Fruit fly (Drosophila melanogaster) whole organism, embryonic: ENCODE data around the gene tomb.

Source experiments
- BtbVII ChIP-seq: fragments of 200-800 bp; sonication (Bioruptor generic); optimal IDR thresholded peaks from 3 replicates; lab custom pipeline; 2017; ENCODE audit warnings: missing biosample characterization, mild to moderate bottlenecking, missing genetic modification characterization
- CG10321 ChIP-seq: fragments of 200-800 bp; sonication (Bioruptor generic); IDR thresholded peaks from 2 replicates; pipeline ENCODE4 v1.3.6; 2022; ENCODE audit warnings: missing biosample characterization, missing genetic modification characterization
- CG13123 ChIP-seq: fragments of 200-800 bp; sonication (Bioruptor generic); optimal IDR thresholded peaks from 2 replicates; lab custom pipeline; 2016; ENCODE audit warnings: missing biosample characterization, missing genetic modification characterization
- CG14710 ChIP-seq: fragments of 200-800 bp; sonication (Bioruptor generic); optimal IDR thresholded peaks from 3 replicates; lab custom pipeline; 2019; ENCODE audit warnings: missing biosample characterization, mild to moderate bottlenecking, missing genetic modification characterization, moderate library complexity
- CG14860 ChIP-seq: fragments of 200-800 bp; sonication (Bioruptor generic); IDR thresholded peaks from 3 replicates; pipeline ENCODE4 v1.3.6; 2022; ENCODE audit warnings: missing biosample characterization, missing genetic modification characterization; ENCODE audit not compliant: partially characterized antibody
- CG15514 ChIP-seq: fragments of 200-800 bp; sonication (Bioruptor generic); optimal IDR thresholded peaks from 3 replicates; lab custom pipeline; 2017; ENCODE audit warnings: missing biosample characterization, missing genetic modification characterization, mild to moderate bottlenecking, moderate library complexity, missing genetic modification reagents
- CG16813 ChIP-seq: fragments of 200-800 bp; sonication (Bioruptor generic); IDR thresholded peaks from 3 replicates; pipeline ENCODE4 v1.3.6; 2022; ENCODE audit warnings: missing biosample characterization, missing genetic modification characterization; ENCODE audit not compliant: partially characterized antibody
- CG16815 ChIP-seq: fragments of 200-800 bp; sonication (Bioruptor generic); optimal IDR thresholded peaks from 3 replicates; lab custom pipeline; 2017; ENCODE audit warnings: missing biosample characterization, mild to moderate bottlenecking, missing genetic modification characterization
- CG17328 ChIP-seq: fragments of 200-800 bp; sonication (Bioruptor generic); IDR thresholded peaks from 2 replicates; pipeline ENCODE4 v1.3.6; 2022; ENCODE audit warnings: missing biosample characterization, missing genetic modification characterization
- CG17359 ChIP-seq: fragments of 200-800 bp; sonication (Bioruptor generic); optimal IDR thresholded peaks from 3 replicates; lab custom pipeline; 2018; ENCODE audit warnings: missing biosample characterization, mild to moderate bottlenecking, missing genetic modification characterization, moderate library complexity
- CG17829 ChIP-seq: fragments of 200-800 bp; optimal IDR thresholded peaks from 2 replicates; lab custom pipeline; 2019; ENCODE audit warnings: missing biosample characterization, mild to moderate bottlenecking, missing genetic modification characterization, moderate library complexity
- CG2116 ChIP-seq: fragments of 200-800 bp; sonication (Bioruptor generic); optimal IDR thresholded peaks from 3 replicates; lab custom pipeline; 2018; ENCODE audit warnings: missing biosample characterization, mild to moderate bottlenecking, missing genetic modification characterization
- CG30403 ChIP-seq: fragments of 200-800 bp; sonication (Bioruptor generic); optimal IDR thresholded peaks from 3 replicates; lab custom pipeline; 2016; ENCODE audit warnings: missing biosample characterization, missing genetic modification characterization
- CG30431 ChIP-seq: fragments of 200-800 bp; sonication (Bioruptor generic); optimal IDR thresholded peaks from 2 replicates; lab custom pipeline; 2017; ENCODE audit warnings: missing biosample characterization, missing genetic modification characterization
- CG34422 ChIP-seq: fragments of 200-800 bp; sonication (Bioruptor generic); IDR thresholded peaks from 3 replicates; pipeline ENCODE4 v1.3.6; 2022; ENCODE audit warnings: missing biosample characterization, missing genetic modification characterization
- CG42726 ChIP-seq: fragments of 200-800 bp; sonication (Bioruptor generic); IDR thresholded peaks from 2 replicates; pipeline ENCODE4 v1.3.6; 2022; ENCODE audit warnings: missing biosample characterization, missing genetic modification characterization; ENCODE audit not compliant: partially characterized antibody
- CG4360 ChIP-seq: fragments of 200-800 bp; sonication (Bioruptor generic); IDR thresholded peaks from 2 replicates; pipeline ENCODE4 v1.3.6; 2022; ENCODE audit warnings: missing biosample characterization, missing genetic modification characterization
- CG6272 ChIP-seq: fragments of 200-800 bp; sonication (Bioruptor generic); IDR thresholded peaks from 2 replicates; pipeline ENCODE4 v1.3.6; 2022; ENCODE audit warnings: missing biosample characterization, missing genetic modification characterization
- CG6654 ChIP-seq: fragments of 200-800 bp; sonication (Bioruptor generic); optimal IDR thresholded peaks from 2 replicates; lab custom pipeline; 2017; ENCODE audit warnings: missing biosample characterization, mild to moderate bottlenecking, missing genetic modification characterization
- CG8478 ChIP-seq: fragments of >200 bp; optimal IDR thresholded peaks from 2 replicates; lab custom pipeline; 2018
- CG9932 ChIP-seq: fragments of 200-800 bp; sonication (Bioruptor generic); IDR thresholded peaks from 2 replicates; pipeline ENCODE4 v1.3.6; 2022; ENCODE audit warnings: missing biosample characterization, missing genetic modification characterization
- Dll ChIP-seq: fragments of 200-800 bp; sonication (Bioruptor generic); IDR thresholded peaks from 4 replicates; pipeline ENCODE4 v1.3.6; 2022; ENCODE audit warnings: missing biosample characterization, missing genetic modification characterization; ENCODE audit not compliant: partially characterized antibody
- Drgx ChIP-seq: fragments of 200-800 bp; sonication (Bioruptor generic); IDR thresholded peaks from 2 replicates; pipeline ENCODE4 v1.3.6; 2022; ENCODE audit warnings: missing biosample characterization, missing genetic modification characterization
- H15 ChIP-seq: fragments of 200-800 bp; sonication (Bioruptor generic); IDR thresholded peaks from 3 replicates; pipeline ENCODE4 v1.3.6; 2022; ENCODE audit warnings: missing biosample characterization, missing genetic modification characterization
- HmgZ ChIP-seq: fragments of 200-800 bp; sonication (Bioruptor generic); optimal IDR thresholded peaks from 2 replicates; lab custom pipeline; 2018; ENCODE audit warnings: missing biosample characterization, mild to moderate bottlenecking, missing genetic modification characterization
- Hmx ChIP-seq: fragments of 200-800 bp; sonication (Bioruptor generic); optimal IDR thresholded peaks from 2 replicates; lab custom pipeline; 2016; ENCODE audit warnings: missing biosample characterization, missing genetic modification characterization
- MESR4 ChIP-seq: fragments of 200-800 bp; sonication (Bioruptor generic); optimal IDR thresholded peaks from 2 replicates; lab custom pipeline; 2018; ENCODE audit warnings: missing biosample characterization, mild to moderate bottlenecking, missing genetic modification characterization, moderate library complexity
- Neu2 ChIP-seq: fragments of 200-800 bp; sonication (Bioruptor generic); optimal IDR thresholded peaks from 3 replicates; lab custom pipeline; 2016; ENCODE audit warnings: missing biosample characterization, missing genetic modification characterization, borderline replicate concordance
- Opbp ChIP-seq: fragments of 200-800 bp; sonication (Bioruptor generic); IDR thresholded peaks from 3 replicates; pipeline ENCODE4 v1.3.6; 2022; ENCODE audit warnings: missing biosample characterization, missing genetic modification characterization; ENCODE audit not compliant: partially characterized antibody
- Pdp1 ChIP-seq, 2 experiments: fragments of 200-800 bp; sonication (Bioruptor generic); optimal IDR thresholded peaks; 3 replicates each; lab custom pipeline; 2016; ENCODE audit warnings: missing biosample characterization in 2 of 2, missing genetic modification characterization in 2 of 2, mild to moderate bottlenecking in 1 of 2, moderate library complexity in 1 of 2
- Rfx ChIP-seq: fragments of 200-800 bp; sonication (Bioruptor generic); IDR thresholded peaks from 2 replicates; pipeline ENCODE4 v1.3.6; 2022; ENCODE audit warnings: missing biosample characterization, missing genetic modification characterization
- Sox102F ChIP-seq: fragments of 200-800 bp; sonication (Bioruptor generic); optimal IDR thresholded peaks from 2 replicates; lab custom pipeline; 2018; ENCODE audit warnings: missing biosample characterization, mild to moderate bottlenecking, missing genetic modification characterization, moderate library complexity
- Sry-δ ChIP-seq: fragments of 200-800 bp; sonication (Bioruptor generic); optimal IDR thresholded peaks from 2 replicates; lab custom pipeline; 2016; ENCODE audit warnings: missing biosample characterization, missing genetic modification characterization
- ato ChIP-seq: fragments of 200-800 bp; sonication (Bioruptor generic); IDR thresholded peaks from 2 replicates; pipeline ENCODE4 v1.3.6; 2022; ENCODE audit warnings: missing biosample characterization, missing genetic modification characterization; ENCODE audit not compliant: partially characterized antibody
- cad ChIP-seq: fragments of >200 bp; optimal IDR thresholded peaks from 2 replicates; lab custom pipeline; 2017; ENCODE audit warnings: missing biosample characterization, missing genetic modification characterization
- chinmo ChIP-seq: fragments of 200-800 bp; sonication (Bioruptor generic); IDR thresholded peaks from 4 replicates; pipeline ENCODE4 v1.3.6; 2022; ENCODE audit warnings: missing biosample characterization, missing genetic modification characterization; ENCODE audit not compliant: partially characterized antibody
- crp ChIP-seq, 2 experiments: fragments of 200-800 bp; sonication (Bioruptor generic); optimal IDR thresholded peaks; 2 replicates in 1 of 2; 3 replicates in 1 of 2; lab custom pipeline; 2017; ENCODE audit warnings: missing biosample characterization in 2 of 2, missing genetic modification characterization in 2 of 2, mild to moderate bottlenecking in 1 of 2, moderate library complexity in 1 of 2
- ems ChIP-seq: fragments of 200-800 bp; sonication (Bioruptor generic); optimal IDR thresholded peaks from 3 replicates; lab custom pipeline; 2016; ENCODE audit warnings: missing biosample characterization, missing genetic modification characterization
- grn ChIP-seq: fragments of 200-800 bp; sonication (Bioruptor generic); optimal IDR thresholded peaks from 3 replicates; lab custom pipeline; 2017; ENCODE audit warnings: missing biosample characterization, missing genetic modification characterization
- jumu ChIP-seq: fragments of 200-800 bp; sonication (Bioruptor generic); optimal IDR thresholded peaks from 3 replicates; lab custom pipeline; 2016; ENCODE audit warnings: missing biosample characterization, missing genetic modification characterization
- knrl ChIP-seq: fragments of 200-800 bp; sonication (Bioruptor generic); IDR thresholded peaks from 3 replicates; pipeline ENCODE4 v1.3.6; 2022; ENCODE audit warnings: missing biosample characterization, missing genetic modification characterization; ENCODE audit not compliant: partially characterized antibody
- lab ChIP-seq: fragments of 200-800 bp; sonication (Bioruptor generic); optimal IDR thresholded peaks from 3 replicates; lab custom pipeline; 2017; ENCODE audit warnings: missing biosample characterization, missing genetic modification characterization, mild to moderate bottlenecking, moderate library complexity, missing genetic modification reagents
- nerfin-1 ChIP-seq: fragments of 200-800 bp; sonication (Bioruptor generic); optimal IDR thresholded peaks from 3 replicates; lab custom pipeline; 2019; ENCODE audit warnings: missing biosample characterization, mild to moderate bottlenecking, missing genetic modification characterization, moderate library complexity
- otp ChIP-seq: fragments of 200-800 bp; sonication (Bioruptor generic); IDR thresholded peaks from 3 replicates; pipeline ENCODE4, ENCODE4 v1.3.6; 2022; ENCODE audit warnings: missing biosample characterization, missing genetic modification characterization
- pfk ChIP-seq: fragments of 200-800 bp; sonication (Bioruptor generic); optimal IDR thresholded peaks from 2 replicates; lab custom pipeline; 2018; ENCODE audit warnings: missing biosample characterization, mild to moderate bottlenecking, missing genetic modification characterization, moderate library complexity
- phol ChIP-seq: fragments of 200-800 bp; sonication (Bioruptor generic); optimal IDR thresholded peaks from 3 replicates; lab custom pipeline; 2018; ENCODE audit warnings: missing biosample characterization, mild to moderate bottlenecking, missing genetic modification characterization, moderate library complexity
- pzg ChIP-seq: fragments of 200-800 bp; sonication (Bioruptor generic); optimal IDR thresholded peaks from 3 replicates; lab custom pipeline; 2018; ENCODE audit warnings: missing biosample characterization, mild to moderate bottlenecking, missing genetic modification characterization, moderate library complexity
- sens ChIP-seq: fragments of 200-800 bp; sonication (Bioruptor generic); peaks from one replicate; lab custom pipeline; 2016; ENCODE audit warnings: missing biosample characterization, missing genetic modification characterization
- tup ChIP-seq: fragments of 200-800 bp; sonication (Bioruptor generic); optimal IDR thresholded peaks from 2 replicates; lab custom pipeline; 2016; ENCODE audit warnings: missing biosample characterization, mild to moderate bottlenecking, missing genetic modification characterization, moderate library complexity
- twi ChIP-seq: fragments of 200-800 bp; optimal IDR thresholded peaks from 2 replicates; lab custom pipeline; 2019; ENCODE audit warnings: missing biosample characterization, mild to moderate bottlenecking, missing genetic modification characterization, moderate library complexity

The tomb gene

dm6 chr2L:5532061-5532460 lies 4.5 kb downstream of the tomb start, which contains the start of gene Coq6 (continued):
- no peak for TF ChIP-seq CG30403 (GFP tag; lab: Kevin White, UChicago)
- TF ChIP-seq Sry-δ (GFP tag; lab: Kevin White, UChicago) = peak; percentile 78
- TF ChIP-seq crp (GFP tag; optimal IDR thresholded peaks at IDR 0.05; lab: Kevin White, UChicago) = peak in 1 of 2 experiments; percentile 11
- TF ChIP-seq tup (GFP tag; lab: Kevin White, UChicago) = no peak
- TF ChIP-seq CG6272 (GFP tag; lab: Robert Waterston, UW) = no peak
- peak; percentile 22; the same call in 1 of the 2 replicates for TF ChIP-seq Rfx (GFP tag; lab: Robert Waterston, UW)
- TF ChIP-seq Pdp1 (GFP tag; optimal IDR thresholded peaks at IDR 0.05; lab: Kevin White, UChicago) = peak in 1 of 2 experiments; percentile 58
- peak; percentile 15; the same call in 1 of the 2 replicates for TF ChIP-seq CG9932
- TF ChIP-seq chinmo (GFP tag; lab: Robert Waterston, UW) = peak; percentile 67; the same call in 1 of the 4 replicates
- TF ChIP-seq CG8478 = no peak
- no peak for TF ChIP-seq CG6654 (GFP tag; lab: Kevin White, UChicago)
- no peak for TF ChIP-seq ems
- TF ChIP-seq Dll (GFP tag; lab: Robert Waterston, UW) = peak; percentile 70
- no peak for TF ChIP-seq Sox102F (GFP tag; lab: Kevin White, UChicago)
- no peak for TF ChIP-seq grn (GFP tag; lab: Kevin White, UChicago)
- no peak for TF ChIP-seq lab (GFP tag; lab: Kevin White, UChicago)
- peak; percentile 49 for TF ChIP-seq knrl (GFP tag; lab: Robert Waterston, UW)
- TF ChIP-seq CG2116 = peak; percentile 25
- TF ChIP-seq CG15514 = peak; percentile 25
- TF ChIP-seq phol (tag; lab: Kevin White, UChicago) = no peak
- TF ChIP-seq H15 (GFP tag; lab: Robert Waterston, UW) = no peak
- TF ChIP-seq BtbVII = no peak
- 0 out of 2 replicates have a peak, but pooled peaks have one; percentile 32 for TF ChIP-seq ato
- no peak for TF ChIP-seq CG17328 (GFP tag; lab: Robert Waterston, UW)
- no peak for TF ChIP-seq Neu2 (GFP tag; lab: Kevin White, UChicago)
- no peak for TF ChIP-seq CG13123 (GFP tag; lab: Kevin White, UChicago)
- TF ChIP-seq Hmx (GFP tag; lab: Kevin White, UChicago) = no peak
- TF ChIP-seq Drgx (GFP tag; lab: Robert Waterston, UW) = no peak
- TF ChIP-seq CG17359 (tag; lab: Kevin White, UChicago) = no peak

DNA sequence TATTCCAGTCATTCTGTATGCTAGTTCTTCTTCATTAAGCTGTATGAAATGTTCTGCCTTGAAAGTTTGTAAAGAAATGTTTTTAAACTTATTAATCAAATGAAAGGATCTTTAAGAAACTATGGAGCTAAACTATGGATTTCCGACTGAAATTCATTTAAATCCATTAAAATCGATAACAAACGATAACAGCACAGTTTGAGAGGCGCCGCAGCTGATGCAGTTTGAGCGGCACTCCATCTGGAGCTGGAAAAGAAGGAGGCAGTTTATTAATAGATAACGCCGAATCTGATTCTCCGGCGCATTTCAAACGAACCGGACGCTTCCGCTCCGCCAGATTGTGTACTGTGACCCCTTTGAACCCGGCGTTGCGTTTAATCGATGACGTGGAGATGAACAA lies 8.7 kb downstream of the tomb start, which contains the start of gene CG31915:
Gene CG31915, plus strand, starts transcription at position 263 of the 400 bp plus-strand sequence.
- TF ChIP-seq jumu (GFP tag; lab: Kevin White, UChicago) (no peak), HmgZ (tag; lab: Kevin White, UChicago) (peak; percentile 36), CG16815 (no peak), CG10321 (GFP tag; lab: Robert Waterston, UW) (no peak), cad (GFP tag; lab: Kevin White, UChicago) (peak; percentile 92), CG30431 (GFP tag; lab: Kevin White, UChicago) (no peak), MESR4 (GFP tag; lab: Kevin White, UChicago) (peak; percentile 54), pfk (no peak), nerfin-1 (no peak), CG34422 (peak; percentile 47; the same call in 1 of the 3 replicates), CG42726 (GFP tag; lab: Robert Waterston, UW) (peak; percentile 8; the same call in 1 of the 2 replicates), Dll (GFP tag; lab: Robert Waterston, UW) (peak; percentile 47; the same call in 2 of the 4 replicates), CG4360 (no peak), CG16813 (GFP tag; lab: Robert Waterston, UW) (peak; percentile 69), sens (GFP tag; lab: Kevin White, UChicago) (peak; percentile 27), CG14710 (tag; lab: Kevin White, UChicago) (peak; percentile 88), Opbp (GFP tag; lab: Robert Waterston, UW) (peak; percentile 75), twi (tag; lab: Kevin White, UChicago) (peak; percentile 8), ato (peak; percentile 84), pzg (GFP tag; lab: Kevin White, UChicago) (peak; percentile 37), CG17829 (tag; lab: Kevin White, UChicago) (peak; percentile 9), otp (peak; percentile 91), CG14860 (GFP tag; lab: Robert Waterston, UW) (peak; percentile 71)
